Worm (Caenorhabditis elegans): ENCODE measurements around the gene egrh-3.

Gene egrh-3

ce11 chrIV:2665388-2665978 is 23.1 kb downstream of the egrh-3 start (continued):
- TF ChIP-seq mcd-1 (GFP tag; IDR thresholded peaks at IDR 0.05) (peak; percentile 38; the same call in 1 of the 2 replicates), cebp-1 (GFP tag; IDR thresholded peaks at IDR 0.05) (no peak), cebp-1 (tag; optimal IDR thresholded peaks at IDR 0.05) (peak; percentile 10), somi-1 (GFP tag; optimal IDR thresholded peaks at IDR 0.05) (peak; percentile 23), tbp1 (GFP tag; optimal IDR thresholded peaks at IDR 0.05) (peak; percentile 91)

ce11 chrIV:2664901-2665201 is 23.7 kb downstream of the egrh-3 start:
- TF ChIP-seq madf-6 (GFP tag; IDR thresholded peaks at IDR 0.05): no peak
- TF ChIP-seq nhr-179 (tag; optimal IDR thresholded peaks at IDR 0.05): peak; percentile 13
- no peak for TF ChIP-seq B0336.3 (GFP tag; IDR thresholded peaks at IDR 0.05)
- peak; percentile 96 for TF ChIP-seq B0261.1 (tag; optimal IDR thresholded peaks at IDR 0.05)
- TF ChIP-seq Y56A3A.18 (GFP tag; IDR thresholded peaks at IDR 0.05): 0 out of 2 replicates have a peak, but pooled peaks have one; percentile 8
- no peak for TF ChIP-seq snpc-1.3 (tag; optimal IDR thresholded peaks at IDR 0.05; ENCODE audit: insufficient read depth)
- TF ChIP-seq Y53G8AR.9 (GFP tag; conservative IDR thresholded peaks at IDR 0.05): no peak
- peak; percentile 6 for TF ChIP-seq atf-7 (tag; optimal IDR thresholded peaks at IDR 0.05)
- TF ChIP-seq B0035.1 (tag; optimal IDR thresholded peaks at IDR 0.05): no peak
- peak; percentile 30 to 79 for TF ChIP-seq rec-8 (tag; optimal IDR thresholded peaks at IDR 0.05)
- no peak for TF ChIP-seq aptf-2 (GFP tag; conservative IDR thresholded peaks at IDR 0.05)
- TF ChIP-seq ztf-22 (GFP tag; optimal IDR thresholded peaks at IDR 0.05): no peak
- no peak for TF ChIP-seq hmg-20 (GFP tag; IDR thresholded peaks at IDR 0.05)
- 0 out of 2 replicates have a peak, but pooled peaks have one; percentile 19 for TF ChIP-seq nfyb-1 (GFP tag; IDR thresholded peaks at IDR 0.05)
- no peak for TF ChIP-seq madf-8 (GFP tag; conservative IDR thresholded peaks at IDR 0.05)
- TF ChIP-seq ets-4 (GFP tag; optimal IDR thresholded peaks at IDR 0.05): no peak
- TF ChIP-seq xnd-1 (tag; optimal IDR thresholded peaks at IDR 0.05): no peak
- TF ChIP-seq hrde-1 (tag; optimal IDR thresholded peaks at IDR 0.05; ENCODE audit: borderline replicate concordance): peak; percentile 24
- TF ChIP-seq ama-1 (optimal IDR thresholded peaks at IDR 0.05): no peak
- peak; percentile 3 to 91 for TF ChIP-seq ama-1 (GFP tag; optimal IDR thresholded peaks at IDR 0.05)
- TF ChIP-seq F23B12.7 (tag; optimal IDR thresholded peaks at IDR 0.05; ENCODE audit: insufficient read depth): no peak
- TF ChIP-seq Y67H2A.10 (GFP tag; conservative IDR thresholded peaks at IDR 0.05): no peak
- TF ChIP-seq hsf-1 (GFP tag; IDR thresholded peaks at IDR 0.05): 0 out of 2 replicates have a peak, but pooled peaks have one; percentile 33
- no peak for TF ChIP-seq somi-1 (GFP tag; optimal IDR thresholded peaks at IDR 0.05)
- peak; percentile 68 for TF ChIP-seq nhr-90 (tag; optimal IDR thresholded peaks at IDR 0.05)
- no peak for TF ChIP-seq let-526 (GFP tag; IDR thresholded peaks at IDR 0.05)
- peak; percentile 87 for TF ChIP-seq ztf-25 (GFP tag; IDR thresholded peaks at IDR 0.05)
- no peak for TF ChIP-seq egl-18 (GFP tag; IDR thresholded peaks at IDR 0.05)
- no peak for TF ChIP-seq Y53F4B.3 (GFP tag; IDR thresholded peaks at IDR 0.05)
- TF ChIP-seq egl-44 (GFP tag; IDR thresholded peaks at IDR 0.05): peak; percentile 50; the same call in 1 of the 2 replicates
- no peak for TF ChIP-seq madf-3 (GFP tag; IDR thresholded peaks at IDR 0.05)
- peak; percentile 90 for TF ChIP-seq lin-26 (GFP tag; IDR thresholded peaks at IDR 0.05)
- peak; percentile 24 for TF ChIP-seq snpc-4 (GFP tag; optimal IDR thresholded peaks at IDR 0.05)
- TF ChIP-seq snpc-4 (tag; optimal IDR thresholded peaks at IDR 0.05): peak in 1 of 4 experiments; percentile 7
- TF ChIP-seq nhr-80 (tag; optimal IDR thresholded peaks at IDR 0.05): no peak
- no peak for TF ChIP-seq ekl-4 (GFP tag; IDR thresholded peaks at IDR 0.05)
- TF ChIP-seq lsl-1 (GFP tag; optimal IDR thresholded peaks at IDR 0.05): peak; percentile 16
- no peak for TF ChIP-seq snpc-1.1 (tag; optimal IDR thresholded peaks at IDR 0.05; ENCODE audit: insufficient read depth)
- TF ChIP-seq sdz-38 (tag; optimal IDR thresholded peaks at IDR 0.05): no peak
- TF ChIP-seq efl-1 (GFP tag; optimal IDR thresholded peaks at IDR 0.05): no peak
- TF ChIP-seq F37B4.10 (GFP tag; IDR thresholded peaks at IDR 0.05): no peak
- TF ChIP-seq madf-10 (tag; optimal IDR thresholded peaks at IDR 0.05): no peak
- TF ChIP-seq B0019.2 (GFP tag; conservative IDR thresholded peaks at IDR 0.05): no peak

Measured in whole organism, young adult.